Worm (Caenorhabditis elegans) whole organism, L4 larva: ENCODE measurements around the gene F09D12.2.

Source experiments
- F37D6.2 ChIP-seq: sonication (generic microtip); optimal IDR thresholded peaks from 2 replicates; lab custom pipeline; 2016; ENCODE audit warnings: mild to moderate bottlenecking, missing genetic modification characterization, missing compliant biosample characterization
- R02D3.7 ChIP-seq: fragments of 150-350 bp; sonication (generic microtip); optimal IDR thresholded peaks from 3 replicates; lab custom pipeline; 2014; ENCODE audit warnings: missing biosample characterization, missing genetic modification characterization
- aha-1 ChIP-seq: fragments of 150-350 bp; peaks from one replicate; lab custom pipeline; 2014; ENCODE audit warnings: missing biosample characterization, missing genetic modification characterization
- aly-2 ChIP-seq: sonication (generic microtip); optimal IDR thresholded peaks from 2 replicates; lab custom pipeline; 2018; ENCODE audit warnings: missing biosample characterization, missing genetic modification characterization
- ceh-28 ChIP-seq: fragments of 150-350 bp; optimal IDR thresholded peaks from 2 replicates; lab custom pipeline; 2014; ENCODE audit warnings: missing biosample characterization, missing genetic modification reagents, missing genetic modification characterization
- ceh-82 ChIP-seq: sonication (generic microtip); optimal IDR thresholded peaks from 2 replicates; lab custom pipeline; 2017; ENCODE audit warnings: missing biosample characterization, missing genetic modification characterization
- daf-16 ChIP-seq, 3 experiments: sonication (generic microtip); optimal IDR thresholded peaks; 2 replicates each; lab custom pipeline; 2016 to 2017; ENCODE audit warnings: missing genetic modification characterization in 3 of 3, missing genetic modification reagents in 3 of 3, mild to moderate bottlenecking in 2 of 3, missing compliant biosample characterization in 2 of 3, missing biosample characterization in 1 of 3, moderate library complexity in 1 of 3
- dpl-1 ChIP-seq: fragments of 150-350 bp; optimal IDR thresholded peaks from 2 replicates; lab custom pipeline; 2014; ENCODE audit warnings: missing biosample characterization, missing genetic modification reagents, missing genetic modification characterization
- egl-27 ChIP-seq: sonication (generic microtip); optimal IDR thresholded peaks from 3 replicates; lab custom pipeline; 2017; ENCODE audit warnings: missing biosample characterization, missing genetic modification reagents, missing genetic modification characterization
- hif-1 ChIP-seq, 2 experiments: sonication (generic microtip); optimal IDR thresholded peaks; 2 replicates each; lab custom pipeline; 2016 to 2017; ENCODE audit warnings: missing compliant biosample characterization in 2 of 2, missing genetic modification characterization in 2 of 2, missing genetic modification reagents in 2 of 2, missing genotype in 2 of 2, mild to moderate bottlenecking in 1 of 2
- hlh-11 ChIP-seq: fragments of 200-800 bp; sonication (Bioruptor generic); optimal IDR thresholded peaks from 2 replicates; lab custom pipeline; 2018; ENCODE audit warnings: mild to moderate bottlenecking, missing genetic modification characterization, missing compliant biosample characterization
- hlh-30 ChIP-seq: sonication (generic microtip); optimal IDR thresholded peaks from 2 replicates; lab custom pipeline; 2017; ENCODE audit warnings: antibody characterized with exemption, mild to moderate bottlenecking, missing genetic modification characterization, missing compliant biosample characterization; ENCODE audit not compliant: insufficient read depth
- hmg-1.1 ChIP-seq: fragments of 200-800 bp; sonication (Bioruptor generic); IDR thresholded peaks from 2 replicates; pipeline ENCODE4 v1.3.6; 2022; ENCODE audit warnings: missing genetic modification reagents, missing genetic modification characterization, missing compliant biosample characterization
- lin-13 ChIP-seq: fragments of 150-350 bp; optimal IDR thresholded peaks from 2 replicates; lab custom pipeline; 2014; ENCODE audit warnings: missing biosample characterization, missing genetic modification reagents, missing genetic modification characterization
- lsy-2 ChIP-seq, 2 experiments: fragments of 150-350 bp in 1 of 2; sonication (generic microtip) in 1 of 2; optimal IDR thresholded peaks; 2 replicates each; lab custom pipeline; 2014 to 2017; ENCODE audit warnings: missing biosample characterization in 2 of 2, missing genetic modification characterization in 2 of 2
- mes-2 ChIP-seq: sonication (generic microtip); optimal IDR thresholded peaks from 2 replicates; lab custom pipeline; 2016; ENCODE audit warnings: missing genotype, mild to moderate bottlenecking, missing genetic modification characterization, missing compliant biosample characterization; ENCODE audit not compliant: poor library complexity, severe bottlenecking
- nhr-10 ChIP-seq: fragments of 150-350 bp; optimal IDR thresholded peaks from 2 replicates; lab custom pipeline; 2014; ENCODE audit warnings: missing biosample characterization, missing genetic modification characterization
- nhr-11 ChIP-seq: fragments of 150-350 bp; optimal IDR thresholded peaks from 2 replicates; lab custom pipeline; 2014; ENCODE audit warnings: missing biosample characterization, missing genetic modification characterization
- nhr-111 ChIP-seq: fragments of 200-800 bp; sonication (Bioruptor generic); optimal IDR thresholded peaks from 2 replicates; lab custom pipeline; 2018; ENCODE audit warnings: mild to moderate bottlenecking, missing genetic modification characterization, missing compliant biosample characterization
- nhr-28 ChIP-seq: fragments of 150-350 bp; optimal IDR thresholded peaks from 2 replicates; lab custom pipeline; 2014; ENCODE audit warnings: missing biosample characterization, missing genetic modification characterization
- nhr-76 ChIP-seq: fragments of 150-350 bp; optimal IDR thresholded peaks from 2 replicates; lab custom pipeline; 2014; ENCODE audit warnings: missing biosample characterization, missing genetic modification characterization
- pha-4 ChIP-seq, 2 experiments: fragments of 150-350 bp in 1 of 2; fragments of 200-800 bp in 1 of 2; sonication (Bioruptor generic) in 1 of 2; IDR thresholded peaks in 1 of 2; optimal IDR thresholded peaks in 1 of 2; 2 replicates each; pipeline versions ENCODE4 v1.3.6 to Lab custom; 2014 to 2022; ENCODE audit warnings: missing genetic modification characterization in 2 of 2, missing genetic modification reagents in 2 of 2, missing biosample characterization in 1 of 2, missing compliant biosample characterization in 1 of 2
- pqm-1 ChIP-seq: sonication (generic microtip); optimal IDR thresholded peaks from 2 replicates; lab custom pipeline; 2017; ENCODE audit warnings: missing biosample characterization, missing genetic modification characterization
- saeg-2 ChIP-seq: fragments of 200-800 bp; sonication (Bioruptor generic); IDR thresholded peaks from 2 replicates; pipeline ENCODE4 v1.3.6; 2022; ENCODE audit warnings: missing genetic modification reagents, missing genetic modification characterization, missing compliant biosample characterization
- skn-1 ChIP-seq: fragments of 150-350 bp; optimal IDR thresholded peaks from 2 replicates; lab custom pipeline; 2014; ENCODE audit warnings: missing biosample characterization, missing genetic modification characterization
- snpc-4 ChIP-seq: fragments of 150-350 bp; optimal IDR thresholded peaks from 2 replicates; lab custom pipeline; 2014; ENCODE audit warnings: missing biosample characterization, missing genetic modification characterization
- spr-3 ChIP-seq: fragments of 200-800 bp; sonication (Bioruptor generic); optimal IDR thresholded peaks from 2 replicates; lab custom pipeline; 2018; ENCODE audit warnings: mild to moderate bottlenecking, missing genetic modification characterization, missing compliant biosample characterization
- unc-130 ChIP-seq: sonication (generic microtip); optimal IDR thresholded peaks from 2 replicates; lab custom pipeline; 2016; ENCODE audit warnings: missing genetic modification reagents, missing genetic modification characterization, missing compliant biosample characterization
- unc-62 ChIP-seq, 3 experiments: fragments of 150-350 bp in 1 of 3; sonication (generic microtip); optimal IDR thresholded peaks in 2 of 3; peaks in 1 of 3; 1 replicate in 1 of 3; 2 replicates in 2 of 3; lab custom pipeline; 2014 to 2017; ENCODE audit warnings: missing biosample characterization in 3 of 3, missing genetic modification characterization in 3 of 3, missing genetic modification reagents in 3 of 3, missing genotype in 1 of 3
- vab-7 ChIP-seq: fragments of 200-800 bp; sonication (Bioruptor generic); IDR thresholded peaks from 2 replicates; pipeline ENCODE4 v1.3.6; 2022; ENCODE audit warnings: missing genetic modification reagents, missing genetic modification characterization, missing compliant biosample characterization
- zfp-2 ChIP-seq: sonication (generic microtip); optimal IDR thresholded peaks from 2 replicates; lab custom pipeline; 2016; ENCODE audit warnings: mild to moderate bottlenecking, missing genetic modification characterization, missing compliant biosample characterization
- zfp-3 ChIP-seq: fragments of 200-800 bp; sonication (Bioruptor generic); conservative IDR thresholded peaks from 2 replicates; pipeline ENCODE4 v1.3.6; 2022; ENCODE audit warnings: missing genetic modification reagents, missing genetic modification characterization, missing compliant biosample characterization
- ztf-11 ChIP-seq: fragments of 150-350 bp; optimal IDR thresholded peaks from 2 replicates; lab custom pipeline; 2014; ENCODE audit warnings: missing biosample characterization, missing genetic modification characterization

The F09D12.2 gene

DNA sequence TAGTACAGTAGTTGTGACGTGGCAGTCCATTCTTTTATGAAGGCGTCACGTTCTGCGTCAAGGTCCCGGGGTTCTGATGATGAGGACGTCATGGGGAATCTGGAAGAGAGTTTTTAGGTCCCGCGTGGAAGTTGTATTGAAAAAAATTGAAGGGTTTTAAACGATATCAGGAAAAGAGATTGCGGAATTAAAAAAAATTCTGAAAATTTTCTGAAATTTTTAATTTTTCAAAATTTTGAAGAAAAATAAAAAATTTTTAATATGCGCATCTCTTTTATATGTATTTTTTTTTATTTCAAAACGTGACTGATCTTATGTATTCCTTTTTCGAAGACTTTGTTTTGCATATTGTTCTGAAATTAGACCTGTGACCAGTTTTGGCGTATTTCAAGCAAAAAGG lies 21.5 kb downstream of the F09D12.2 start, which contains the start of gene C04C3.6:
C04C3.6 (minus strand) TSS at position 101 of the 400 bp plus-strand sequence.
- TF ChIP-seq aly-2 (tag; lab: Kevin White, UChicago), result no peak
- no peak for TF ChIP-seq egl-27
- no peak for TF ChIP-seq F37D6.2 (tag; lab: Kevin White, UChicago)
- TF ChIP-seq snpc-4 (tag; lab: Kevin White, UChicago), result no peak

ce11 chrIV:3418741-3419140 lies 25.3 kb downstream of the F09D12.2 start:
- peak; percentile 61 for TF ChIP-seq ceh-28 (tag; lab: Kevin White, UChicago)
- TF ChIP-seq ceh-82 (tag; lab: Kevin White, UChicago), result no peak

ce11 chrIV:3415383-3415782 lies 28.6 kb downstream of the F09D12.2 start, which contains the start of gene lgc-9:
Gene lgc-9, plus strand, starts transcription at chrIV:3415683.
- TF ChIP-seq unc-62 (GFP tag; optimal IDR thresholded peaks at IDR 0.05 in 1 of 2; lab: Kevin White, UChicago) (no peak), unc-62 (tag; optimal IDR thresholded peaks at IDR 0.05; lab: Kevin White, UChicago) (no peak), unc-130 (no peak), R02D3.7 (tag; lab: Kevin White, UChicago) (no peak), nhr-11 (tag; lab: Kevin White, UChicago) (no peak), nhr-111 (GFP tag; lab: Kevin White, UChicago) (no peak), zfp-3 (GFP tag; lab: Robert Waterston, UW) (no peak), vab-7 (GFP tag; lab: Robert Waterston, UW) (no peak), nhr-76 (tag; lab: Kevin White, UChicago) (no peak), hlh-11 (tag; lab: Kevin White, UChicago) (no peak), F37D6.2 (tag; lab: Kevin White, UChicago) (no peak), ztf-11 (tag; lab: Kevin White, UChicago) (no peak), pqm-1 (tag; lab: Kevin White, UChicago) (no peak)
- TF ChIP-seq, all 104 proteins: peak for 0

- TF ChIP-seq pha-4 (GFP tag; IDR thresholded peaks at IDR 0.05; lab: Robert Waterston, UW) (no peak), pha-4 (tag; optimal IDR thresholded peaks at IDR 0.05; lab: Kevin White, UChicago) (no peak), zfp-3 (GFP tag; lab: Robert Waterston, UW) (no peak), daf-16 (GFP tag; optimal IDR thresholded peaks at IDR 0.05; lab: Kevin White, UChicago) (no peak), daf-16 (tag; optimal IDR thresholded peaks at IDR 0.05; lab: Kevin White, UChicago) (peak; percentile 2), nhr-28 (peak; percentile 20), pqm-1 (tag; lab: Kevin White, UChicago) (peak; percentile 49), nhr-10 (no peak)
- TF ChIP-seq, all 104 proteins: peak for 3
Observed at ce11 chrIV:3400941-3401340, 43.1 kb downstream of the F09D12.2 start.

DNA sequence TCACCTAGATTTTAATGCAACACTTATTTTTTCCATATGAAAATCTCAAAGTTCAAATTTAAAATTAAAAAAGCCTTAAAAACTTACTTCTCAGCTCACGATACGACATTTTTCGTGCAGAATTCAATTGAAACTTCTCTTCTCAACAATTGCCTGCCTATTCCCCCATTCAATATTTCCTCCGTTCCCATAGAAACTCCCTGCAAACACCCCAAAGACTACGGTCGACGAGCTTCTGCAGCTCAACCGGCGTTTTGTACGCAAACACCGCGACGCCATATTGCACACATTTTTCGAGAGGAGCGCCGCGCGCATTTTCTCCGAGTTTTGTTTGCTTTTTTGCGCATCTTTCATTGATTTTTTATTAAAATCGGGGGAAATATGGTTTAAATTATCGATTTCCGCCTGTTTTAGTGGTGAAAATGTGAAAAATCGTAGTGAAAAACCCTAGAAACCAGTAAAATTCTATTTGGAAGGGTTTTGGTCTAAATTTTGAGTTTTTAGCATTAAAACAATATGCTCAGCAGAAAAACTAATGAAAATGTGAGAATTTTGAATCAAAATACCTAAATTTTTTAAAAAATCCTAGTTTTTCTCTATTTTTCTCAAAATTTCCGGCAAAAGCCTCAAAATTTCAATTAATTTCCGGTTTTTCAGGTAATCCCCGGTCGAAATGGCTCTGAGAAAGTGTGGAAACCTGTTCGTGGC lies 44.8 kb downstream of the F09D12.2 start, which contains the start of the genes dyf-3 and pdhb-1:
dyf-3 (minus strand) TSS at position 217 of the 708 bp plus-strand sequence.
pdhb-1 (plus strand) TSS at position 658 of the 708 bp plus-strand sequence.
- TF ChIP-seq zfp-2 (tag; lab: Kevin White, UChicago) (no peak), lin-13 (GFP tag; lab: Kevin White, UChicago) (peak; percentile 11), hif-1 (tag; optimal IDR thresholded peaks at IDR 0.05; lab: Kevin White, UChicago) (peak in 1 of 2 experiments; percentile 34), aha-1 (tag; lab: Kevin White, UChicago) (peak; percentile 55), hmg-1.1 (peak; percentile 60), dpl-1 (peak; percentile 36), lsy-2 (tag; optimal IDR thresholded peaks at IDR 0.05; lab: Kevin White, UChicago) (peak; percentile 0 to 94), mes-2 (tag; lab: Kevin White, UChicago) (peak; percentile 73), spr-3 (GFP tag; lab: Kevin White, UChicago) (no peak), skn-1 (tag; lab: Kevin White, UChicago) (no peak), hlh-30 (tag; lab: Kevin White, UChicago) (peak; percentile 8), unc-62 (GFP tag; optimal IDR thresholded peaks at IDR 0.05 in 1 of 2; lab: Kevin White, UChicago) (peak in 1 of 2 experiments; percentile 86), unc-62 (tag; optimal IDR thresholded peaks at IDR 0.05; lab: Kevin White, UChicago) (no peak), hlh-11 (tag; lab: Kevin White, UChicago) (peak; percentile 4), saeg-2 (GFP tag; lab: Robert Waterston, UW) (no peak)
